Worm (Caenorhabditis elegans): ENCODE data around the gene clec-27.

DNA sequence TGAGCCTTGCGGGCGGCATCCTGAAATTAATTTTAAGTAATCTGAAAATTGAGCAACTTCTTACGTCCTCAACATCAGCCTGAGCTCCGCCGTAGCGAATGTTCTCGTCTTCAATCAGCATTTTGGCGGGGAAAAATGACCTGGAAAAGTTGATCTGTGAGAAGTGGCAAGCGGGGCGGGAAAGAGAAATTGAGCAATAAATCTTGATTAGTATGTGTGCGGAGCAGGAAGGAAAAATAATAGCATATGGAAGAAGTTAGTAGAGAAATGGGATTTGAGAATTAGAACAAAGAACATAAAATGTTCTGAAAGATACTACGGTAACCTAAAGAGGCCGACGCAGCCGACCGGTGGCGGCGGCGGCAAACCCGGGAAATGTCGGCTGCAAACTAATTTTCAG lies 19.4 kb upstream of the clec-27 start, which contains the start of gene tni-3:
- TF ChIP-seq ceh-39 (tag; optimal IDR thresholded peaks at IDR 0.05) = no peak
- no peak for TF ChIP-seq nhr-237 (tag; optimal IDR thresholded peaks at IDR 0.05)
- no peak for TF ChIP-seq hlh-1 (tag; optimal IDR thresholded peaks at IDR 0.05)
- no peak for TF ChIP-seq ztf-11 (tag; optimal IDR thresholded peaks at IDR 0.05)
- TF ChIP-seq snpc-4 (tag; optimal IDR thresholded peaks at IDR 0.05) = no peak
- TF ChIP-seq ceh-83 (GFP tag; optimal IDR thresholded peaks at IDR 0.05) = no peak
- TF ChIP-seq mab-5 (tag; optimal IDR thresholded peaks at IDR 0.05) = no peak
- no peak for TF ChIP-seq pha-4 (tag; optimal IDR thresholded peaks at IDR 0.05)
- TF ChIP-seq elt-1 (tag; optimal IDR thresholded peaks at IDR 0.05; ENCODE audit: borderline replicate concordance, insufficient read depth) = no peak
- no peak for TF ChIP-seq nhr-2 (tag; optimal IDR thresholded peaks at IDR 0.05)
- no peak for TF ChIP-seq nhr-76 (tag; optimal IDR thresholded peaks at IDR 0.05)
- TF ChIP-seq zip-8 (tag; optimal IDR thresholded peaks at IDR 0.05) = no peak
- TF ChIP-seq nhr-28 (tag; optimal IDR thresholded peaks at IDR 0.05) = no peak
- no peak for TF ChIP-seq unc-39 (tag; optimal IDR thresholded peaks at IDR 0.05)

Measured in whole organism, mixed stage, embryonic.